Fruit fly (Drosophila melanogaster) whole organism, larva: ENCODE measurements around the gene CG18810.

ENCODE experiments used
- noc ChIP-seq: fragments of 200-800 bp; sonication (Bioruptor generic); optimal IDR thresholded peaks from 3 replicates; lab custom pipeline; 2019; ENCODE audit warnings: missing biosample characterization, mild to moderate bottlenecking, missing genetic modification characterization, moderate library complexity

Gene CG18810

dm6 chr2L:20673737-20674461 lies 25.2 kb downstream of the CG18810 start:
- TF ChIP-seq noc (tag; lab: Kevin White, UChicago) = peak; percentile 12

- no peak for TF ChIP-seq noc (tag; lab: Kevin White, UChicago)
These were observed 26.0 kb downstream of the CG18810 start for dm6 chr2L:20674718-20675117.

DNA sequence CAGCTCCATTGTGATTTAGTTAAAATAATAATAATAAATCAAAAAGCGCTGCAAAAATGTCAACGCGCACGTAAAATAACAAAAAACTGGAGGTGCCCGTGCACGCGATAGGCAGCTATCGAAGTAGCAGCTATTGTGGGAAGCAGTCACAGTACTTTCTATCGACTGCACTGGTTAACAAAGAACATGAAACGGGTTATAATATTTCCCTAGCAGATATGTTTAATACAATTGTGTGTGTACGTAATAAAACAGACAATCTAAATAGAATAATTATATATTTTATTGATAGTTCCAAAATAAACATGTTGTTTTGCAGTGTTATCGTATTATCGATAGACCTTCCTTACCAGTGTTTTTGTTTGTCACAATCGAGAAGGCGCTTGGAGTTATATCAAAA lies 27.2 kb downstream of the CG18810 start, which contains the start of the genes CG31678 and IKKepsilon:
TSS of gene CG31678 (minus strand) at position 67 of the 400 bp plus-strand sequence.
TSS of gene IKKepsilon (plus strand) at position 171 of the 400 bp plus-strand sequence.
- no peak for TF ChIP-seq noc (tag; lab: Kevin White, UChicago)

- peak; percentile 6 for TF ChIP-seq noc (tag; lab: Kevin White, UChicago)
These were observed 33.0 kb downstream of the CG18810 start, which contains the start of gene Cen for dm6 chr2L:20681648-20682098. Gene Cen (minus strand): TSS chr2L:20681846.

dm6 chr2L:20682136-20682733 lies 33.5 kb downstream of the CG18810 start, which contains the start of gene CG2617:
Gene CG2617 (plus strand): TSS chr2L:20682368.
- no peak for TF ChIP-seq noc (tag; lab: Kevin White, UChicago)

- TF ChIP-seq noc (tag; lab: Kevin White, UChicago) = no peak
These were observed 40.0 kb downstream of the CG18810 start for dm6 chr2L:20688722-20689121.

DNA sequence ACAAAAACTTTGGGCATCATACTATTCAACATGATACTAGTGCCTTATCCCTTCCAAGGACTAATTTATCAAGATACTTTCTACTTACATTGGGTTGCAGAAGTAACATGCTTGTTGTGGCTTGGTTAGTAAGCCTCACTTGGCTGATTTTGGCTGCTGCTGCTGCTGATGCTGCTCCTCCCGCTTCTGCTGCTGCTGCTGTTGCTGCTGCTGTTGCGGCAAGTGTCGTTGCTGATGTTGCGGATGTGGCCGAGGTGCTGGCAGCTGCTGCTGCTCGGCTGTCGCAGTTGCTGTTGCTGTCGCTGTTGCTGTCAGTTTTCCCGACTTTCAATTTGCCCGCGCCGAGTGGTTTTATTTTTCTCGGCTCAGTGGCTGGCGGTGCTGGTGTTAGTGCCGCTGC lies 41.3 kb downstream of the CG18810 start:
- no peak for TF ChIP-seq noc (tag; lab: Kevin White, UChicago)

DNA sequence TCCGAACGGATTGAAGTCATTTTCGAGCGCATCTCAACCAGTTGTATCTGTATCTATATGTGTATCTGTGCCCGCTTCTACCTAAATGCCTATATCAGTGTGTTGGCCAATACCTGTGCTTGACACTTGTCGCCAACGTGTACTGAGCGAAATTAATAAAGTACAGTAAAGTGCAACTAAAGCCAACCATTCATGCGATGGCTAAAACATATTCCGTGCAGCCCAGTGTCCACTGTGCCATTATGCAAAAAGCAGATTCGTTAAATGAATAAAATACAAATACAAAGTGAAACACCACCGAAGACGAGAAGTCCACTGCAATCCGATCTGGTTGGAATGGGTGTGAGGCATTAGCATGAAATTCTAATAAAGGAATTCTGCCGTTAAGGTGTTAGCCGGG lies 46.4 kb downstream of the CG18810 start:
- TF ChIP-seq noc (tag; lab: Kevin White, UChicago) = no peak
